Fruit fly (Drosophila melanogaster): ENCODE data around the gene CG10713.

The CG10713 gene

DNA sequence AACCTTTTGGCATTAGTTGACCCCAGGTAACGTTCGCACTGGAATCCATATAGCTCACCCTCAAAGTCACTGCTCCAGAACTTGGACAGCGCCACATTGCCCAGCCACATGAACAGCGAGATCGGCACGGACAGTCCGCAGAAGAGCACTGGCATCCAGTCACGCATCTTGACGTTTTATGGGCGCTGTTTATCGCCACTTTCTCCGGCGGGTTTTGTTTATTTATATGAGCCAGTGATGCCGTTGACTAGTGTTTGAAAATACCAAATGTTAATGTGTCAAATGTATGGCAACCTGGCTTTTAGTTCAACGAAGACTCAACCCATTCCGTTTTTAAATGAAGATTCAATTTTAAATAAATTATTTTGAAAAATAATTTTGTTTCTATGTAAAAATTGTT is 47.4 kb downstream of the CG10713 start, which contains the start of gene CG10171:
Gene CG10171, minus strand, starts transcription at position 300 of the 400 bp plus-strand sequence.
- no peak for TF ChIP-seq CG8478 (optimal IDR thresholded peaks at IDR 0.05)
- no peak for TF ChIP-seq psq (optimal IDR thresholded peaks at IDR 0.05)
- no peak for TF ChIP-seq Dll (optimal IDR thresholded peaks at IDR 0.05)
- no peak for TF ChIP-seq pan (optimal IDR thresholded peaks at IDR 0.05)
- TF ChIP-seq usp (GFP tag; optimal IDR thresholded peaks at IDR 0.05): no peak
- TF ChIP-seq EcR (GFP tag; optimal IDR thresholded peaks at IDR 0.05): no peak

DNA sequence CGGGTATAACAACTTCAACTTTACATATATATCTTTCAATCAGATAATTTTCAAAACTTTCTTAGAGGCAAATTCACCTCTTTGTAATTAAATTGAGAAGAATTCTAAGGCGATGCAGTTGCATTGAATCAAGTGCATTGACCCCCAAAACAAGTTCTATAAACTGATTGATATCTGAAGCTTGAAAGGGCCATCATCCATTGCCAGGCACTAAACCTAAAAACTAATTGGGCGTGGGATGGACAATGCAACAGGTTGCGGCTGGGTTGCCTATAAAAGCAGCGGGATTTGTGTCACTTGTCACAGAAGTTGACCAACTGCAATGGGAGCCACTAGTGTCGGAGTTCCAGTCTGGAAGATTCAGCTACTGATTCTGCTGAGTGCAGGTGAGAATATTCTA is 50.5 kb downstream of the CG10713 start, which contains the start of gene CG14110:
Gene CG14110, plus strand, starts transcription at position 301 of the 400 bp plus-strand sequence.
- TF ChIP-seq CG8478 (optimal IDR thresholded peaks at IDR 0.05): no peak
- TF ChIP-seq Dll (optimal IDR thresholded peaks at IDR 0.05): no peak
- TF ChIP-seq usp (GFP tag; optimal IDR thresholded peaks at IDR 0.05): no peak
- no peak for TF ChIP-seq EcR (GFP tag; optimal IDR thresholded peaks at IDR 0.05)
- TF ChIP-seq pan (optimal IDR thresholded peaks at IDR 0.05): no peak
- TF ChIP-seq psq (optimal IDR thresholded peaks at IDR 0.05): no peak

DNA sequence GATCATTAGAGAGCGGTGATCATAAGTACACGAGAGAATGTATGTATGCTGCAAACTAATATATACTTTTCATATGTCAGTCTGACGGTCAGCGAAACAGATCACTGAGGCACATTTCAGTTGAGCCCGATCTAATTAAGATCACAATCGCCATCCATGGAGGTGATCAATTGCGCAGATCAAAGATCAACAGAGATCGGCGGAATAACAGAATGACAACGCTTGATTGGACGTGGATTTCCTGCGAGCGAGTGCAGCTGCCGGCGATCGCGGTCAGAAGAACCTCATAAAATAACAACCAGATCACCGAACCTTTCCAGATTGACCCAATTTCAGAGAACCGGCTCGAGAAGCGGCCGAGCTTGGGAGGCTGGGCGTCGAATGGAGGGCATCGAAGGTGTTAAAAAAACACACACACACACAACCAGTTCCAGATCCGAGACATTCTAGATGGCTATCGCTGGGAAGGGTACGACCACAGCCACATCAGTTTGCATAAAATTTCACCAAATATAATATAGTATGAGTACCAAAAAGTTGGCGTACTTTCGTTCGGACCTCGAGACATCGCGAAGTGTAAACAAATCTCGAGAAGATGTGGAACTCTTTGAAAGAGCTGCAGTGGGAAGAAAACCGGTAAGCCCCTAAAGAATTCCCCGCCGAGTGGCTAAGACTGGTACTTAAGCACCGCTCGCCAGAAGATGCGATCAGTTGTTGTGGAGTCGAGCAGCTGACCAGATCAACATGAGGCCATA is 52.8 kb downstream of the CG10713 start, which contains the start of gene ImpL1:
Gene ImpL1, plus strand, starts transcription at position 705 of the 755 bp plus-strand sequence.
- TF ChIP-seq pan (optimal IDR thresholded peaks at IDR 0.05) (no peak), Dll (optimal IDR thresholded peaks at IDR 0.05) (no peak), EcR (GFP tag; optimal IDR thresholded peaks at IDR 0.05) (no peak), usp (GFP tag; optimal IDR thresholded peaks at IDR 0.05) (no peak), psq (optimal IDR thresholded peaks at IDR 0.05) (no peak)

DNA sequence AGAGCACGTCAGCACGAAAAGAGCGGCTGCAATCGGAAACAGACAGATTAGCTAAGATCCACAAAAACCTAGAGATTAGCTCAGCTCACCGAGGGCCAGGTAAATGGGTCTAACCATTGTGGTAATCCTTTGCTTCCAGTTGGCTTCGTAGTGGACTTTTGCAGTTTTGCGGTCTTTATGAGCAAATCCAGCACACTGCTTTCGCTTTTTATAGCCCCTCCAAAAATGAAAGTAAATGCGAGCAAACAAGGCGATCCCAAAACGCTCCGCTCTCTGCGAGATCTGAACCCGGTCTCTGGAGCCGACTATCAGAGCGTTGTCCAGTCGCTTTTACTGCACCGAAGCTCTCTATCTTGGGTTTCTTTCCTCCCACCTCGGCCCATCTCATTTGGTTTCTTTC is 53.9 kb downstream of the CG10713 start, which contains the start of gene CG14107:
Gene CG14107, minus strand, starts transcription at position 187 of the 400 bp plus-strand sequence.
- TF ChIP-seq psq (optimal IDR thresholded peaks at IDR 0.05) (no peak), Dll (optimal IDR thresholded peaks at IDR 0.05) (no peak), EcR (GFP tag; optimal IDR thresholded peaks at IDR 0.05) (no peak), pan (optimal IDR thresholded peaks at IDR 0.05) (no peak), usp (GFP tag; optimal IDR thresholded peaks at IDR 0.05) (no peak), CG8478 (optimal IDR thresholded peaks at IDR 0.05) (no peak)
